Worm (Caenorhabditis elegans) whole organism, midembryonic: Measurements from ENCODE around the gene B0252.8.
A peak's percentile ranks its signal among the peaks of the same experiment; 100 is the strongest.

Experiments
- T22C8.4 ChIP-seq: fragments of 200-800 bp; sonication (Bioruptor generic); IDR thresholded peaks from 2 replicates; pipeline ENCODE4 v1.3.6; 2022; ENCODE audit warnings: missing genetic modification characterization, missing compliant biosample characterization
- cog-1 ChIP-seq: sonication (generic microtip); optimal IDR thresholded peaks from 2 replicates; lab custom pipeline; 2016; ENCODE audit warnings: missing genetic modification characterization, missing compliant biosample characterization
- flt-1 ChIP-seq: fragments of 200-800 bp; sonication (Bioruptor generic); IDR thresholded peaks from 2 replicates; pipeline ENCODE4 v1.3.6; 2022; ENCODE audit warnings: missing genetic modification characterization, missing compliant biosample characterization
- klf-2 ChIP-seq: fragments of 200-800 bp; sonication (Bioruptor generic); conservative IDR thresholded peaks from 2 replicates; pipeline ENCODE4 v1.3.6; 2022; ENCODE audit warnings: missing genetic modification reagents, missing genetic modification characterization, missing compliant biosample characterization
- med-1 ChIP-seq: sonication (generic microtip); optimal IDR thresholded peaks from 2 replicates; lab custom pipeline; 2017; ENCODE audit warnings: missing genetic modification characterization, mild to moderate bottlenecking, missing compliant biosample characterization, antibody characterized with exemption, missing genetic modification reagents; ENCODE audit not compliant: insufficient read depth
- ref-1 ChIP-seq: fragments of 200-800 bp; sonication (Bioruptor generic); conservative IDR thresholded peaks from 2 replicates; pipeline ENCODE4 v1.3.6; 2022; ENCODE audit warnings: missing genetic modification reagents, missing genetic modification characterization, missing compliant biosample characterization
- tab-1 ChIP-seq: fragments of 200-800 bp; sonication (Bioruptor generic); IDR thresholded peaks from 2 replicates; pipeline ENCODE4 v1.3.6; 2022; ENCODE audit warnings: missing genetic modification characterization, missing compliant biosample characterization
- ztf-23 ChIP-seq: fragments of 200-800 bp; sonication (Bioruptor generic); IDR thresholded peaks from 2 replicates; pipeline ENCODE4 v1.3.6; 2022; ENCODE audit warnings: missing genetic modification reagents, missing genetic modification characterization, missing compliant biosample characterization
- ztf-29 ChIP-seq: fragments of 200-800 bp; sonication (Bioruptor generic); IDR thresholded peaks from 2 replicates; pipeline ENCODE4 v1.3.6; 2022; ENCODE audit warnings: missing genetic modification reagents, missing genetic modification characterization, missing compliant biosample characterization

B0252.8 gene

ce11 chrII:6934729-6935128 lies 18.8 kb downstream of the B0252.8 start:
- TF ChIP-seq ztf-23 (GFP tag; lab: Robert Waterston, UW) (no peak), ref-1 (GFP tag; lab: Robert Waterston, UW) (no peak), tab-1 (no peak), flt-1 (GFP tag; lab: Robert Waterston, UW) (no peak), med-1 (GFP tag; lab: Kevin White, UChicago) (no peak), T22C8.4 (GFP tag; lab: Robert Waterston, UW) (no peak; the same call in 1 of the 2 replicates), klf-2 (GFP tag; lab: Robert Waterston, UW) (no peak), ztf-29 (no peak), cog-1 (tag; lab: Kevin White, UChicago) (no peak)

ce11 chrII:6935975-6936374 lies 20.0 kb downstream of the B0252.8 start:
- TF ChIP-seq T22C8.4 (GFP tag; lab: Robert Waterston, UW): no peak
- no peak for TF ChIP-seq tab-1
- no peak for TF ChIP-seq ztf-29
- TF ChIP-seq flt-1 (GFP tag; lab: Robert Waterston, UW): no peak
- no peak for TF ChIP-seq ztf-23 (GFP tag; lab: Robert Waterston, UW)
- no peak for TF ChIP-seq klf-2 (GFP tag; lab: Robert Waterston, UW)
- TF ChIP-seq med-1 (GFP tag; lab: Kevin White, UChicago): no peak
- TF ChIP-seq cog-1 (tag; lab: Kevin White, UChicago): no peak
- TF ChIP-seq ref-1 (GFP tag; lab: Robert Waterston, UW): no peak

ce11 chrII:6936528-6936927 lies 20.6 kb downstream of the B0252.8 start:
- TF ChIP-seq ztf-23 (GFP tag; lab: Robert Waterston, UW): no peak
- no peak for TF ChIP-seq T22C8.4 (GFP tag; lab: Robert Waterston, UW)
- no peak for TF ChIP-seq cog-1 (tag; lab: Kevin White, UChicago)
- TF ChIP-seq ref-1 (GFP tag; lab: Robert Waterston, UW): no peak
- TF ChIP-seq med-1 (GFP tag; lab: Kevin White, UChicago): no peak
- TF ChIP-seq flt-1 (GFP tag; lab: Robert Waterston, UW): no peak
- no peak for TF ChIP-seq klf-2 (GFP tag; lab: Robert Waterston, UW)
- no peak for TF ChIP-seq tab-1
- TF ChIP-seq ztf-29: no peak

- TF ChIP-seq tab-1 (no peak), med-1 (GFP tag; lab: Kevin White, UChicago) (peak; percentile 9)
These were observed 21.1 kb downstream of the B0252.8 start for ce11 chrII:6937057-6937456.

ce11 chrII:6939873-6940272 lies 23.9 kb downstream of the B0252.8 start:
- TF ChIP-seq tab-1 (peak; percentile 38; the same call in 1 of the 2 replicates), ztf-23 (GFP tag; lab: Robert Waterston, UW) (no peak), cog-1 (tag; lab: Kevin White, UChicago) (no peak), flt-1 (GFP tag; lab: Robert Waterston, UW) (0 out of 2 replicates have a peak, but pooled peaks have one; percentile 7)

ce11 chrII:6940726-6941230 lies 24.8 kb downstream of the B0252.8 start:
- no peak for TF ChIP-seq ztf-23 (GFP tag; lab: Robert Waterston, UW)
- TF ChIP-seq T22C8.4 (GFP tag; lab: Robert Waterston, UW): no peak

- TF ChIP-seq ref-1 (GFP tag; lab: Robert Waterston, UW): no peak
- TF ChIP-seq T22C8.4 (GFP tag; lab: Robert Waterston, UW): no peak
- TF ChIP-seq tab-1: no peak
- TF ChIP-seq med-1 (GFP tag; lab: Kevin White, UChicago): no peak
- no peak for TF ChIP-seq ztf-29
- TF ChIP-seq cog-1 (tag; lab: Kevin White, UChicago): no peak
- TF ChIP-seq ztf-23 (GFP tag; lab: Robert Waterston, UW): no peak
- no peak for TF ChIP-seq klf-2 (GFP tag; lab: Robert Waterston, UW)
- TF ChIP-seq flt-1 (GFP tag; lab: Robert Waterston, UW): no peak
These were observed 25.6 kb downstream of the B0252.8 start for ce11 chrII:6941520-6941919.

- TF ChIP-seq T22C8.4 (GFP tag; lab: Robert Waterston, UW) (peak; percentile 46; the same call in 1 of the 2 replicates), tab-1 (0 out of 2 replicates have a peak, but pooled peaks have one; percentile 12), ztf-29 (0 out of 2 replicates have a peak, but pooled peaks have one; percentile 54), cog-1 (tag; lab: Kevin White, UChicago) (peak; percentile 64), ztf-23 (GFP tag; lab: Robert Waterston, UW) (0 out of 2 replicates have a peak, but pooled peaks have one; percentile 21), med-1 (GFP tag; lab: Kevin White, UChicago) (no peak)
These were observed 27.5 kb downstream of the B0252.8 start for ce11 chrII:6943299-6944051.

ce11 chrII:6951250-6951806 lies 35.4 kb downstream of the B0252.8 start, which contains the start of the genes malt-1 and ceh-38:
TSS of gene malt-1 (minus strand) at chrII:6951300.
TSS of gene ceh-38 (plus strand) at chrII:6951526.
- TF ChIP-seq tab-1 (no peak), cog-1 (tag; lab: Kevin White, UChicago) (peak; percentile 91), ztf-29 (no peak), ref-1 (GFP tag; lab: Robert Waterston, UW) (no peak), flt-1 (GFP tag; lab: Robert Waterston, UW) (peak; percentile 70; the same call in 1 of the 2 replicates), T22C8.4 (GFP tag; lab: Robert Waterston, UW) (peak; percentile 100), med-1 (GFP tag; lab: Kevin White, UChicago) (no peak), ztf-23 (GFP tag; lab: Robert Waterston, UW) (no peak), klf-2 (GFP tag; lab: Robert Waterston, UW) (no peak)
